Worm (Caenorhabditis elegans): Measurements from ENCODE around the gene mig-21.
A peak's percentile ranks its signal among the peaks of the same experiment; 100 is the strongest.

ce11 chrIII:5853240-5853639 is 24.9 kb downstream of the mig-21 start, which contains the start of gene ddx-23:
- no peak for TF ChIP-seq ceh-48 (tag; optimal IDR thresholded peaks at IDR 0.05)
- peak; percentile 11 for TF ChIP-seq elt-2 (tag; optimal IDR thresholded peaks at IDR 0.05)
- TF ChIP-seq nhr-11 (tag; optimal IDR thresholded peaks at IDR 0.05), result no peak
- TF ChIP-seq fkh-6 (tag; optimal IDR thresholded peaks at IDR 0.05), result no peak
